Worm (Caenorhabditis elegans) whole organism, midembryonic: ENCODE results near the gene pfk-1.1.

Experiments
- med-1 ChIP-seq: sonication (generic microtip); optimal IDR thresholded peaks from 2 replicates; lab custom pipeline; 2017; ENCODE audit warnings: missing genetic modification characterization, mild to moderate bottlenecking, missing compliant biosample characterization, antibody characterized with exemption, missing genetic modification reagents; ENCODE audit not compliant: insufficient read depth
- ztf-29 ChIP-seq: fragments of 200-800 bp; sonication (Bioruptor generic); IDR thresholded peaks from 2 replicates; pipeline ENCODE4 v1.3.6; 2022; ENCODE audit warnings: missing genetic modification reagents, missing genetic modification characterization, missing compliant biosample characterization

- TF ChIP-seq med-1 (GFP tag; lab: Kevin White, UChicago): no peak
- no peak for TF ChIP-seq ztf-29 (GFP tag; lab: Robert Waterston, UW)
These were observed 45.0 kb upstream of the pfk-1.1 start for ce11 chrX:2895646-2896045.
